Fruit fly (Drosophila melanogaster): ENCODE results near the gene CG14238.
A peak's percentile ranks its signal among the peaks of the same experiment; 100 is the strongest.

The CG14238 gene

dm6 chr3R:26462173-26462959 lies 4.3 kb downstream of the CG14238 start (continued):
- TF ChIP-seq inv (GFP tag; IDR thresholded peaks at IDR 0.05; ENCODE audit: partially characterized antibody) (no peak), eyg (GFP tag; optimal IDR thresholded peaks at IDR 0.05) (no peak), Lpt (GFP tag; optimal IDR thresholded peaks at IDR 0.05) (no peak), CG9932 (GFP tag; IDR thresholded peaks at IDR 0.05) (0 out of 2 replicates have a peak, but pooled peaks have one; percentile 45), emc (GFP tag; optimal IDR thresholded peaks at IDR 0.05) (no peak), CG14667 (GFP tag; IDR thresholded peaks at IDR 0.05) (no peak), CG3163 (GFP tag; optimal IDR thresholded peaks at IDR 0.05) (no peak), CG18599 (GFP tag; optimal IDR thresholded peaks at IDR 0.05) (peak; percentile 12), CG6854 (GFP tag; optimal IDR thresholded peaks at IDR 0.05) (peak; percentile 1), run (tag; optimal IDR thresholded peaks at IDR 0.05) (no peak), hth (optimal IDR thresholded peaks at IDR 0.05) (no peak), Drgx (GFP tag; IDR thresholded peaks at IDR 0.05) (peak; percentile 59), Asciz (GFP tag; optimal IDR thresholded peaks at IDR 0.05) (peak; percentile 26), CG8359 (GFP tag; optimal IDR thresholded peaks at IDR 0.05; ENCODE audit: borderline replicate concordance) (no peak), cg (GFP tag; optimal IDR thresholded peaks at IDR 0.05) (peak; percentile 12), ci (GFP tag; IDR thresholded peaks at IDR 0.05) (peak; percentile 45; the same call in 1 of the 3 replicates), Gug (GFP tag; IDR thresholded peaks at IDR 0.05) (no peak), klu (GFP tag; IDR thresholded peaks at IDR 0.05) (peak; percentile 81), YL-1 (GFP tag; optimal IDR thresholded peaks at IDR 0.05) (no peak), H2.0 (GFP tag; IDR thresholded peaks at IDR 0.05) (no peak), ATbp (GFP tag; optimal IDR thresholded peaks at IDR 0.05) (no peak), prd (optimal IDR thresholded peaks at IDR 0.05) (no peak), prd (GFP tag; IDR thresholded peaks at IDR 0.05) (no peak), Hmr (GFP tag; optimal IDR thresholded peaks at IDR 0.05) (peak; percentile 30), CG5953 (GFP tag; IDR thresholded peaks at IDR 0.05) (no peak), CG1602 (GFP tag; optimal IDR thresholded peaks at IDR 0.05) (no peak), Jarid2 (GFP tag; optimal IDR thresholded peaks at IDR 0.05) (no peak), CG5245 (GFP tag; optimal IDR thresholded peaks at IDR 0.05) (no peak), Oli (tag; optimal IDR thresholded peaks at IDR 0.05) (peak; percentile 18), CG7357 (GFP tag; IDR thresholded peaks at IDR 0.05) (no peak), Mes4 (GFP tag; optimal IDR thresholded peaks at IDR 0.05) (no peak), ind (GFP tag; optimal IDR thresholded peaks at IDR 0.05) (peak; percentile 35), ab (GFP tag; optimal IDR thresholded peaks at IDR 0.05) (no peak), Atf6 (GFP tag; IDR thresholded peaks at IDR 0.05) (0 out of 2 replicates have a peak, but pooled peaks have one; percentile 32), NFAT (GFP tag; IDR thresholded peaks at IDR 0.05) (no peak), yki (optimal IDR thresholded peaks at IDR 0.05) (peak; percentile 2), Hand (GFP tag; optimal IDR thresholded peaks at IDR 0.05) (no peak), Ada2b (GFP tag; IDR thresholded peaks at IDR 0.05) (0 out of 2 replicates have a peak, but pooled peaks have one; percentile 15), CG4820 (GFP tag; optimal IDR thresholded peaks at IDR 0.05) (peak; percentile 15), oc (tag; optimal IDR thresholded peaks at IDR 0.05) (peak; percentile 3), CG2202 (tag; optimal IDR thresholded peaks at IDR 0.05) (no peak), E2f1 (GFP tag; IDR thresholded peaks at IDR 0.05) (peak; percentile 36), org-1 (GFP tag; optimal IDR thresholded peaks at IDR 0.05) (no peak), row (GFP tag; IDR thresholded peaks at IDR 0.05) (peak; percentile 55; the same call in 2 of the 3 replicates), CG2712 (tag; optimal IDR thresholded peaks at IDR 0.05) (no peak), CG8478 (optimal IDR thresholded peaks at IDR 0.05) (no peak), CG2120 (GFP tag; optimal IDR thresholded peaks at IDR 0.05) (peak; percentile 17), CG10147 (GFP tag; optimal IDR thresholded peaks at IDR 0.05) (no peak), CG14710 (tag; optimal IDR thresholded peaks at IDR 0.05) (no peak), HLH3B (GFP tag; IDR thresholded peaks at IDR 0.05) (peak; percentile 15; the same call in 1 of the 2 replicates), z (GFP tag; IDR thresholded peaks at IDR 0.05) (no peak)

All from whole organism, embryonic.